Worm (Caenorhabditis elegans): ENCODE measurements around the gene let-92.

- TF ChIP-seq F33H1.4 (GFP tag; IDR thresholded peaks at IDR 0.05): no peak
- no peak for TF ChIP-seq ztf-26 (tag; optimal IDR thresholded peaks at IDR 0.05)
- TF ChIP-seq attf-3 (GFP tag; conservative IDR thresholded peaks at IDR 0.05): no peak
- no peak for TF ChIP-seq snpc-4 (GFP tag; optimal IDR thresholded peaks at IDR 0.05)
- TF ChIP-seq snpc-4 (tag; optimal IDR thresholded peaks at IDR 0.05): no peak
Observed at ce11 chrIV:11847771-11848312, 10.4 kb upstream of the let-92 start, which contains the start of the genes F38H4.6 and F38H4.4.

All from whole organism, young adult.